Worm (Caenorhabditis elegans): ENCODE data around the gene T10H9.1.
A peak's percentile ranks its signal among the peaks of the same experiment; 100 is the strongest.

T10H9.1 gene

ce11 chrV:6694668-6695067 is 45.3 kb downstream of the T10H9.1 start, which contains the start of gene W02F12.8:
TSS of gene W02F12.8 (minus strand) at chrV:6694768.
- no peak for TF ChIP-seq ZK546.5 (tag; optimal IDR thresholded peaks at IDR 0.05)
- TF ChIP-seq nhr-28 (tag; optimal IDR thresholded peaks at IDR 0.05) = peak; percentile 3
- no peak for TF ChIP-seq lin-1 (GFP tag; IDR thresholded peaks at IDR 0.05)

- TF ChIP-seq spr-1 (tag; optimal IDR thresholded peaks at IDR 0.05) = no peak
- peak; percentile 27 for TF ChIP-seq hlh-30 (tag; optimal IDR thresholded peaks at IDR 0.05; ENCODE audit: insufficient read depth)
These were observed 48.1 kb downstream of the T10H9.1 start, which contains the start of gene W02F12.2 for ce11 chrV:6697552-6697951. TSS of gene W02F12.2 (minus strand) at chrV:6697652.

- TF ChIP-seq F26F4.8 (GFP tag; conservative IDR thresholded peaks at IDR 0.05) = no peak
- TF ChIP-seq nhr-28 (tag; optimal IDR thresholded peaks at IDR 0.05) = peak; percentile 99
These were observed 49.6 kb downstream of the T10H9.1 start for ce11 chrV:6699021-6699420.

- TF ChIP-seq zfp-2 (tag; optimal IDR thresholded peaks at IDR 0.05) (no peak), mxl-3 (GFP tag; optimal IDR thresholded peaks at IDR 0.05) (peak; percentile 14)
These were observed 50.4 kb downstream of the T10H9.1 start for ce11 chrV:6699833-6700232.

All from whole organism, L4 larva.